Comparison of ENCODE assay signal across 2 fruit fly cellular contexts in genomic region chr3R:27209561-27210275, dm6.
TF ChIP-seq lines count a peak whose summit lies in the region.

No protein-coding gene starts in this region.

TF ChIP-seq in whole organism, embryonic, 481 proteins besides CTCF, POLR2A, EP300 and RAD21 (continued from another document):
- no peak for TF ChIP-seq Max (GFP tag; optimal IDR thresholded peaks at IDR 0.05; lab: Kevin White, UChicago)
- no peak for TF ChIP-seq Dref (GFP tag; IDR thresholded peaks at IDR 0.05; lab: Robert Waterston, UW)
- peak; percentile 25 for TF ChIP-seq Med (GFP tag; lab: Kevin White, UChicago)
- no peak for TF ChIP-seq sima (GFP tag; optimal IDR thresholded peaks at IDR 0.05; lab: Kevin White, UChicago)
- 0 out of 2 replicates have a peak, but pooled peaks have one; percentile 6 for TF ChIP-seq Ptx1 (GFP tag; IDR thresholded peaks at IDR 0.05; lab: Robert Waterston, UW)
- no peak for TF ChIP-seq CG7372 (GFP tag; IDR thresholded peaks at IDR 0.05; lab: Robert Waterston, UW)
- no peak for TF ChIP-seq HmgZ (tag; optimal IDR thresholded peaks at IDR 0.05; lab: Kevin White, UChicago)
- no peak for TF ChIP-seq CG3407 (GFP tag; optimal IDR thresholded peaks at IDR 0.05; lab: Kevin White, UChicago)
- TF ChIP-seq fd3F (GFP tag; optimal IDR thresholded peaks at IDR 0.05; lab: Kevin White, UChicago): no peak
- TF ChIP-seq CG15269 (tag; optimal IDR thresholded peaks at IDR 0.05; lab: Kevin White, UChicago): no peak
- no peak for TF ChIP-seq CG4730 (GFP tag; IDR thresholded peaks at IDR 0.05; lab: Robert Waterston, UW)
- TF ChIP-seq BEAF-32 (GFP tag; optimal IDR thresholded peaks at IDR 0.05; lab: Kevin White, UChicago): no peak
- TF ChIP-seq yki (optimal IDR thresholded peaks at IDR 0.05; lab: Kevin White, UChicago): no peak
- peak; percentile 27 for TF ChIP-seq sens (GFP tag; lab: Kevin White, UChicago)
- no peak for TF ChIP-seq Elba2 (GFP tag; optimal IDR thresholded peaks at IDR 0.05; lab: Kevin White, UChicago)
- TF ChIP-seq nerfin-2 (GFP tag; IDR thresholded peaks at IDR 0.05; lab: Robert Waterston, UW; ENCODE audit: partially characterized antibody): no peak
- TF ChIP-seq h (optimal IDR thresholded peaks at IDR 0.05; lab: Kevin White, UChicago): no peak
- TF ChIP-seq CG1024 (GFP tag; IDR thresholded peaks at IDR 0.05; lab: Robert Waterston, UW): no peak
- TF ChIP-seq oc (tag; optimal IDR thresholded peaks at IDR 0.05; lab: Kevin White, UChicago): no peak
- TF ChIP-seq pb (GFP tag; optimal IDR thresholded peaks at IDR 0.05; lab: Kevin White, UChicago): no peak
- no peak for TF ChIP-seq CG17361 (GFP tag; IDR thresholded peaks at IDR 0.05; lab: Robert Waterston, UW)
- TF ChIP-seq caup (GFP tag; optimal IDR thresholded peaks at IDR 0.05; lab: Kevin White, UChicago; ENCODE audit: severe bottlenecking): no peak
- TF ChIP-seq az2 (GFP tag; optimal IDR thresholded peaks at IDR 0.05; lab: Kevin White, UChicago): no peak
- TF ChIP-seq Usf (GFP tag; optimal IDR thresholded peaks at IDR 0.05; lab: Kevin White, UChicago): no peak
- TF ChIP-seq pan (optimal IDR thresholded peaks at IDR 0.05; lab: Kevin White, UChicago): no peak
- no peak for TF ChIP-seq pan (GFP tag; optimal IDR thresholded peaks at IDR 0.05 in 1 of 2, IDR thresholded peaks at IDR 0.05 in 1 of 2)
- TF ChIP-seq Awh (GFP tag; IDR thresholded peaks at IDR 0.05; lab: Robert Waterston, UW): no peak
- TF ChIP-seq HLH3B (GFP tag; IDR thresholded peaks at IDR 0.05; lab: Robert Waterston, UW): 0 out of 2 replicates have a peak, but pooled peaks have one; percentile 27
- no peak for TF ChIP-seq zf30C (GFP tag; optimal IDR thresholded peaks at IDR 0.05; lab: Kevin White, UChicago)
- TF ChIP-seq CG32532 (GFP tag; IDR thresholded peaks at IDR 0.05; lab: Robert Waterston, UW): no peak
- no peak for TF ChIP-seq Ada2b (GFP tag; IDR thresholded peaks at IDR 0.05; lab: Robert Waterston, UW)
- TF ChIP-seq Trl (optimal IDR thresholded peaks at IDR 0.05; lab: Kevin White, UChicago): no peak
- TF ChIP-seq Trl (GFP tag; optimal IDR thresholded peaks at IDR 0.05; lab: Kevin White, UChicago): no peak
- TF ChIP-seq ab (GFP tag; optimal IDR thresholded peaks at IDR 0.05; lab: Kevin White, UChicago): no peak

TF ChIP-seq in whole organism, prepupa, 60 proteins besides CTCF, POLR2A, EP300 and RAD21 (continued from another document):
- TF ChIP-seq CG7368 (GFP tag; optimal IDR thresholded peaks at IDR 0.05; lab: Kevin White, UChicago) (no peak), spab (GFP tag; optimal IDR thresholded peaks at IDR 0.05; lab: Kevin White, UChicago) (no peak), esn (GFP tag; optimal IDR thresholded peaks at IDR 0.05; lab: Kevin White, UChicago) (no peak), Lpt (GFP tag; optimal IDR thresholded peaks at IDR 0.05; lab: Kevin White, UChicago) (no peak), vri (GFP tag; optimal IDR thresholded peaks at IDR 0.05; lab: Kevin White, UChicago) (no peak), Smox (GFP tag; optimal IDR thresholded peaks at IDR 0.05; lab: Kevin White, UChicago) (no peak), acj6 (GFP tag; optimal IDR thresholded peaks at IDR 0.05; lab: Kevin White, UChicago) (no peak), CG15336 (GFP tag; IDR thresholded peaks at IDR 0.05; lab: Robert Waterston, UW) (peak; percentile 53), CG11902 (GFP tag; optimal IDR thresholded peaks at IDR 0.05; lab: Kevin White, UChicago) (no peak), dsx (GFP tag; optimal IDR thresholded peaks at IDR 0.05; lab: Kevin White, UChicago; ENCODE audit: poor library complexity, severe bottlenecking) (no peak), Met (GFP tag; optimal IDR thresholded peaks at IDR 0.05; lab: Kevin White, UChicago) (no peak), eg (GFP tag; IDR thresholded peaks at IDR 0.05; lab: Robert Waterston, UW) (peak; percentile 73)
